Worm (Caenorhabditis elegans): ENCODE measurements around the gene gcy-15.
"Not testable (repeated sequence)": the region's sequence is repeated elsewhere in the genome, so short reads cannot be mapped to it uniquely, and the experiment has no call there.

The gcy-15 gene

ce11 chrII:3149521-3150190 is 47.2 kb downstream of the gcy-15 start, which contains the start of the genes T10D4.11 and T10D4.1:
TSS of gene T10D4.11 (minus strand) at chrII:3149621.
TSS of gene T10D4.1 (plus strand) at chrII:3150140.
- TF ChIP-seq ceh-36 (tag; optimal IDR thresholded peaks at IDR 0.05): no peak
- TF ChIP-seq tbx-11 (GFP tag; IDR thresholded peaks at IDR 0.05): no peak
- TF ChIP-seq flt-1 (GFP tag; IDR thresholded peaks at IDR 0.05): no peak
- TF ChIP-seq scrt-1 (GFP tag; IDR thresholded peaks at IDR 0.05): no peak
- no peak for TF ChIP-seq ama-1 (optimal IDR thresholded peaks at IDR 0.05)
- TF ChIP-seq hnd-1 (tag; optimal IDR thresholded peaks at IDR 0.05): no peak
- no peak for TF ChIP-seq tbx-37 (GFP tag; conservative IDR thresholded peaks at IDR 0.05)
- no peak for TF ChIP-seq hmg-4 (GFP tag; optimal IDR thresholded peaks at IDR 0.05)
- TF ChIP-seq F13C5.2 (tag; optimal IDR thresholded peaks at IDR 0.05): no peak

- TF ChIP-seq hmbx-1 (tag; optimal IDR thresholded peaks at IDR 0.05): no peak
- no peak for TF ChIP-seq tbx-11 (GFP tag; IDR thresholded peaks at IDR 0.05)
- TF ChIP-seq tbx-37 (GFP tag; conservative IDR thresholded peaks at IDR 0.05): no peak
- no peak for TF ChIP-seq ets-7 (tag; optimal IDR thresholded peaks at IDR 0.05)
- no peak for TF ChIP-seq scrt-1 (GFP tag; IDR thresholded peaks at IDR 0.05)
- no peak for TF ChIP-seq hnd-1 (tag; optimal IDR thresholded peaks at IDR 0.05)
- TF ChIP-seq hmg-4 (GFP tag; optimal IDR thresholded peaks at IDR 0.05): no peak
- no peak for TF ChIP-seq pes-1 (GFP tag; IDR thresholded peaks at IDR 0.05)
Observed at ce11 chrII:3148404-3148803, 48.5 kb downstream of the gcy-15 start.

DNA sequence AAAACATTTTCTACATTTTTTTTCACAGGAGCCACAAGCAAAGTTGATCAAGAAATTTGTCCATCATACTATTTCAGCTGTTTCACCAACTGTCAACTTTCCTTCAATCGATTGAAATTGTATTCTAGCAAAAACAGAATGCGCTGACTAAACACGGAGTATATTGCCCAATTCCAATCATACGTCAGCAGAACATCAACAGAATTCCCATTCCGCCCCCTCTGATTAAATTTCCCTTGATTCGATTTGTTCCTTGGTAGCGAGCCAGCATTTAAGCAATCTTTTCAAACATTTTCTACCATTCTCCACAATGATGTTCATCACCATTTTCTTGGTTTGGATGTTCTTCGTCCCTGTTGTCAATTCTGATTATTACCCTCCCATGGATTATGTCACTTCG is 51.0 kb downstream of the gcy-15 start, which contains the start of gene T10D4.15:
TSS of gene T10D4.15 (plus strand) at position 301 of the 400 bp plus-strand sequence.
- TF ChIP-seq hmbx-1 (tag; optimal IDR thresholded peaks at IDR 0.05) (no peak), sea-1 (GFP tag; conservative IDR thresholded peaks at IDR 0.05) (no peak), B0310.2 (tag; optimal IDR thresholded peaks at IDR 0.05) (no peak), pes-1 (GFP tag; IDR thresholded peaks at IDR 0.05) (no peak), ceh-13 (GFP tag; optimal IDR thresholded peaks at IDR 0.05) (no peak), ets-7 (tag; optimal IDR thresholded peaks at IDR 0.05) (no peak), hnd-1 (tag; optimal IDR thresholded peaks at IDR 0.05) (no peak), scrt-1 (GFP tag; IDR thresholded peaks at IDR 0.05) (no peak), tra-4 (tag; optimal IDR thresholded peaks at IDR 0.05) (no peak), F13C5.2 (tag; optimal IDR thresholded peaks at IDR 0.05) (no peak), tbx-11 (GFP tag; IDR thresholded peaks at IDR 0.05) (no peak), flt-1 (GFP tag; IDR thresholded peaks at IDR 0.05) (no peak), hmg-4 (GFP tag; optimal IDR thresholded peaks at IDR 0.05) (no peak), aly-1 (tag; optimal IDR thresholded peaks at IDR 0.05) (no peak), tbx-37 (GFP tag; conservative IDR thresholded peaks at IDR 0.05) (no peak), ama-1 (optimal IDR thresholded peaks at IDR 0.05) (no peak)

DNA sequence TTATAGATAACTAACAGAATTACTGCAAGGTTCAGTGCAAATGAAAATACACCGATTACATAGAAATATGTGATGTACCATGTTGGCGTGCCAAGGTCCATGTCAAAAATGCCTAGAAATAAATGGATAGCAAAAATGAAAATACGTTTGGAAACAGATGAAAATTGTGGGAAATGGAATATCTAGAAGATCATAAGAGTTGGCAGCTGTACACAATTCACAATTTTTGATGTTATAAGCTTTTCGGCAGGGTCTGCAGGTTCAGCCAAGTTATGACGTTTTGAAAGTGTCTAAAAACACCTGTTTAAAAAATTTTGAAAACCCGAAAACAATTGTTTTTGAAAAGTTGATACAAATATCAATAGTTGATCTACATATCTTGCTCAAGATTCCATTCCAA is 52.3 kb downstream of the gcy-15 start, which contains the start of gene sri-43:
TSS of gene sri-43 (minus strand) at position 101 of the 400 bp plus-strand sequence.
- not testable (repeated sequence) for TF ChIP-seq tbx-37 (GFP tag; conservative IDR thresholded peaks at IDR 0.05); scrt-1 (GFP tag; IDR thresholded peaks at IDR 0.05); ets-7 (tag; optimal IDR thresholded peaks at IDR 0.05)

ce11 chrII:3142855-3143254 is 54.0 kb downstream of the gcy-15 start, which contains the start of gene sri-42:
TSS of gene sri-42 (minus strand) at chrII:3142955.
- not testable (repeated sequence) for TF ChIP-seq B0310.2 (tag; optimal IDR thresholded peaks at IDR 0.05); hmg-4 (GFP tag; optimal IDR thresholded peaks at IDR 0.05); sea-1 (GFP tag; conservative IDR thresholded peaks at IDR 0.05)
